Fruit fly (Drosophila melanogaster): ENCODE data around the gene Sik2.

Sik2 gene

DNA sequence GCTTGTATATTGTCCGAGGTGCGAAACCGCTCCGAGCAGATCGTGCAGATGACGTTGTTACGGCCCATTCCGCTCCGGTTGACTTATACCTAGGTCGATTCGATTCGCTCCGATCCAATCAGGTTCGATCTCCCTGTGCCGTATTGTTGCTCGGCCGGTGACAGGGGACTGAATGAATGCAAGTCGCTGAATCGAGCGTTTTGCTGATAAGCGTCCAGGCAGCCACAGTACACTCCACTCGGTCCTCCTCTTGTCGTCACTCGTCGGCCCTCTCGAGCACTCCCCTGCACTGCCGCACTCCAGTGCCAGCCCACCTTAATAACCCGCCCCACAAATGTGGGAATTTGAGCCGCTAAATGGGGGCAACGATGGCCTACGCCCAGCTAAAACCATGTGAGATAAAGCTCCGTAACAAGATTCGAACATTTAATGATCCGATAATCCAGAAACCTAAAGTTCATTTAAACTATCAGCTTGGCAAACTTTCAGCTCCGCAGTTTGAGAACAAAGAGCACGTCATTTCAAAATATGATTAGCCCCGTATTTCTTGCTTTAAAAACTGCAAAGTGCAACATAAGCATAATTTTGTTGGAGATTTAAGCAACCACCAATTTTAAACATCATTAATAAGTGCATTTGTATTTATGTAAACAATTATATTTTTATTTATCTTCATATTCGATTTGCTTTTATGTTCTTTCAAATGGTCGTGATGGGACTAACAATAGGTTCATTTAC, 17.9 kb downstream of the Sik2 start, which contains the start of gene CG4325:
CG4325 (minus strand) TSS at position 159 of the 738 bp plus-strand sequence.
- no peak for TF ChIP-seq CG17801 (GFP tag; optimal IDR thresholded peaks at IDR 0.05; ENCODE audit: partially characterized antibody)

DNA sequence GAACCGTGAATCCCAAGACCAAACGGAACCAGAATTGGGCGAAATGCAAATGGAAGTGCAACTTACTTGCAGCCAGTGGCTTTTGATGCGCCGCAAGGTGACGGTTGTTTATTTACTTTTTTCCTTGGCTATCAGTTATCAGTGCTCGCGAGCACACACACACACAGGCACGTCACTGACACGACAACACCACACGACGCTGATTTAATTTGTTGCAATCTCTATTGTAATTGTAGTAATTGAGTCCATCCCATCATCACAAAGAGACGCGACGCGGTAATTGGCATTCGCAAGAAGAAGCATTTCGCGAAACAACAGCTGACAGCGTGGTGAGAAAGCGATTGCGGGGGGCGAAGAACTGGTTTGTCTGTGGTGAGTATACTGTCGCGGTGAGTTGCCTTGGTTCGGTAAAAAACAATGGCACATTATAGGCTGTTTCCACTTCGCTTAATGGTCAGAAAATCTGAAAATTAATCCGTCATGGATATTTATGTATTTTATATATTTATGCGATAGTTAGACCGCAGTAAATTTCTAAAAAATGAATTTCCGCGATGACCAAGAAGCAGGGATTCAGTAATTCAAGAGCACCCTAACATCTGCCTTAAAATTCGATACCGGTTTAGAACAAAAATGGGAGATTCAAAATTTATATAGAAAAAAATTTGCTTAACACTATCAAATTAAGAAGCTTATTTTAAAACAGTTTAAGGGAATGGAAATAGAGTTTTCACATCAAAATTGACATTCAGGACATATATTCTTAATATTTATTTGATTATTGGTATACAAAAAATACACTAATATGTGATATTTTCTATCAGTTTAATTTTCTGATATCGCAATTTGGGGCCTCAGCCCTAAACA, 19.5 kb downstream of the Sik2 start, which contains the start of the genes Actn and usp:
Actn (minus strand) TSS at position 331 of the 867 bp plus-strand sequence.
usp (minus strand) TSS at position 331 of the 867 bp plus-strand sequence.
- TF ChIP-seq CG17801 (GFP tag; optimal IDR thresholded peaks at IDR 0.05; ENCODE audit: partially characterized antibody) = peak; percentile 5

DNA sequence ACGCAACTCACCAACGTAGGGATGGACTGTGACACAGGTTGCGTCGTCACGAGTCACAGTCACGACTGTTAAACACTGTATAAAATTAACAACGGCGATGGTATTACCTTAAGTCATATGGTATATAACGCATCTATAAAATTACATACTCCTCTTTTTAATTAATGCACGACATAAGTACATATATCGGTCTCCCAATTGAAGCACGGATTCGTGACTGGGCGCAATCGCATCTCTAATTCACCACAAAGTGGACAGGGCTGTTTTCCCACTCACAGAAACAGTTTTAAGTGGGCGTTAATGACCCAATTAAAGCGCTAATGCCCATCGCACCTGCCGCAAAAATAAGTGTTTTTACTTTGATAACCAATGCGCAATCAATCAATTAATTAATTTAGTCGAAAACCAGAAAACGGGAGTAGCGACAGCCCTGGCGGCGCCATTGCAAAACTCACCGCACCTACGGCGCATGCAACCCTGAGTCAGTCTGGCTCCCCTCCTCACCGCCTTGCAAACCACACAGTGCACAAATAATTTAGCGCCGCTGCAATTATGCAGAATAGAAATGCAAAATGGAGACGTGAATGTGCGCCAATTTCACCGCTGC, 20.3 kb downstream of the Sik2 start, which contains the start of gene CG4313:
CG4313 (plus strand) TSS at position 557 of the 607 bp plus-strand sequence.
- TF ChIP-seq CG17801 (GFP tag; optimal IDR thresholded peaks at IDR 0.05; ENCODE audit: partially characterized antibody) = peak; percentile 70

DNA sequence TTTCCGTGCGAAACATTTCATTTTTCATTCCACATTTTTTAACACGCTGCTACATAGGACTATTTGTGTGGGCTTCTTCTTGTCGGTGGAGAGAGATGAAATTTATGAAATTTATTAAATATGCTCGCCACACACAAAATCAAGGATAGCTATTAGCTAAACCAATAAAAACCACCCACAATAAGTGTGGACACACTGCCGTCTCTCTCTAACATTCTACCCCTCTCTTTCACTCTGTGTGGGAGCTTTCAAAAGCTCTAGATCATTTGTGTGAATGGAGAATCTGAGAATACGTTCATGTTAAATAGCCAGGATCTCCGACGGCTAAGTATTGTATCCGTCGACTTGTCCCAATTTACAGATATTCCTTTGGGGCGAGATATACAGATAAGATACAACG, 24.1 kb downstream of the Sik2 start:
- TF ChIP-seq CG17801 (GFP tag; optimal IDR thresholded peaks at IDR 0.05; ENCODE audit: partially characterized antibody) = no peak

DNA sequence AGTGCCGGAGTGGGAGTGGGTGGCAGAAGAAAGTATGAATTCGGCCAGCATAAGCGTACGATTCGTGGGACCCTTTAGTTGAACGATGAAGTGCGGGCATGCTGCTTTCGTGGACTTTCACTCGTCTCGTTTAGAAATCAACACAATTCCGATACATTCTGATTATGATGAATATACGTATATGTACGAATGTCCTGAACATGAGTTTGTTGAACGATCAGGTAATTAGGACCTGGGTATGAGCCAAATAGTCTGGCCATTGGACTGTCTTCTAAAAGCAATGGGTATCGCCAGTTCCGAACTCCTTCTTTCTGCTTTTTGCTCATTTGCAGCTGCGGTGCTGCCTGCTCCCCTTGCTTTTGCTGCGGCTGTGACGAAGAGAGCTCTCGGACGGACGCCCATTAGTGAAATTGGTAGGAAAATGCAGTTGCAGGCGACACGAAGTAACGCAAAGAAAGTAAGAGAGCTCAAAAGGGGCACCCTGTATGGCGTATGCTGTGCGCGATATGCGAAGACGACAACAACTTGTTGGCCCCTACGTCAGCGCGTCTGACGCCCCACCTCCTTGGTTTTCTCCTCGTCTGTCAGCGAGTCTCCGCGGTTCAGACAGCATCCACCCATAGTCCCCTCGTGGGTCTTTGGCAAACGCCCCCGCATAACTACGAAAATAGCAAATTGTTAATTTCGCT, 24.8 kb downstream of the Sik2 start:
- TF ChIP-seq CG17801 (GFP tag; optimal IDR thresholded peaks at IDR 0.05; ENCODE audit: partially characterized antibody) = no peak

DNA sequence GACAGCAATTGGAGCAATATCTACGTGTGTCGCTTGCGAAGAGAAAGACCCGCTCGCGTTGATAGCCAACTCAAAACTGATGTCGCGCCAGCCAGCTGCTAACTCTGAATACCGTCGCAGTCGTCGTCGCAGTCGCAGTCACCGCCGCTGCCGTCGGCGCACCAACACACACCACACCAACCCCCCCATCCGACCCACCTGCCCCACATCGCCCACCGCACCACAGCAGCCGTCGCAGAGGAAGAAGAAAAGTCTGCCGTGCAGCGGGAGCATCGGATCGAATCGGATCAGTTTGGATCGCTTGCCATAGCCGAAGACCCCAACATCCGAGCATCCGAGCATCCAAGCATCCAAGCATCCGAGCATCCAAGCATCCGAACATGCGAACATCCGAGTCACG, 25.3 kb downstream of the Sik2 start:
- no peak for TF ChIP-seq CG17801 (GFP tag; optimal IDR thresholded peaks at IDR 0.05; ENCODE audit: partially characterized antibody)

DNA sequence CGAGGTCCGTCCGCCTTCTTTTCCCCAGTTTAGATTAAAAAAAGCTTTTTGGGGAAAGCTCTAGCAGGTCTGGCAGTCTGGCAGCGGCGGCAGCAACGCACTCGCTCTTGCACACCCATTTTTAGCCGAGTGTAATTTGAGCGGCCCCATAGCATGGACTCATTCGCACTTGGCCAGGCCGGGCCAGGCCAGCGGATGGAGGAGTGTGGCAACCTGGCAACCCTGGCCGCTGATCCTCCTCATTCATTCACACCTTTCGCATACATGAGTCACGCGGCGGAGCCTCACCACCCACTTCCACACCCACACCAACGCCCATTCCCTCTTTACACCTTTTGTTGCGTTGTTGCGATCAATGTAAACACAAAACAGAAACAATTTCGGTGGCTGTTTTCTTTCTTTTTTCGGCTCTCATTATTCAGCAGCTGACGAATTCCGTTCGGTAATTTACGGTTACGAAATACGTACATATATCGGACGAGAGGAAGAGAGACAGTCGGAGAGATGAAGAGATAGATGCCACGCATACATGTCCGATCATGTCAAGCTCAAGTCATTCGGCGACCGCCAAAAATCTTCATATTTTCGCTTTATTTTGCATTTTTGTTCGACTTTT, 28.8 kb downstream of the Sik2 start:
- TF ChIP-seq CG17801 (GFP tag; optimal IDR thresholded peaks at IDR 0.05; ENCODE audit: partially characterized antibody) = peak; percentile 9

DNA sequence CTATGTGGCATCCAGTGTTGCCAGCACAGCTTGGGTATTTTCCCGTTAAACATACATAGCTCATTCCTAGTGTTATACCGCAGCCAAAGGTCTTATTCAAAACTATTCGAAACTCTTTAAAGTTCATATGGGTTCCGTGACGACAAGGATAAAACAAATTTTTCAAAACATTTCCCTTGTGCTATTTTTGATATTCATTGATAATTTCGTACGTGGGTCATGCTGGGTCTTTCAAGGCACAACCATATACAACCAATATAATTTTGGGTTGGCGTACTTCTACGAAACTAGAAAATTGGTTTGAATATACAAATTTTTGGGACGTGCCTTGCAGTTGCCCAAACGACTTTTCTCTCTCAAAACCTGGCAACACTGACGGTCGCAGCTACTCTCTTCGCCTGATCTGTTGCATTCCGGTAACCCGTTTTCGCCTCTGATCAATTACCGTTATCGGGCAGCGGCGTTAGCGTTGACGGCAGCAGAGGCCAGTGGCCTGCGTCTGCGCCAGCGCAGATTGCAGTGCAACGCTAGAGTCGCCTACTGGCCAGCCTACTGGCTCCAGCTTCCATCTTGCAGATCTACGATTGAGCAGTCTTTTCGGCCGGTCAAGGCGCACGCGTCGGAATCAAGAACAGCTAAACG, 29.4 kb downstream of the Sik2 start:
- TF ChIP-seq CG17801 (GFP tag; optimal IDR thresholded peaks at IDR 0.05; ENCODE audit: partially characterized antibody) = no peak

DNA sequence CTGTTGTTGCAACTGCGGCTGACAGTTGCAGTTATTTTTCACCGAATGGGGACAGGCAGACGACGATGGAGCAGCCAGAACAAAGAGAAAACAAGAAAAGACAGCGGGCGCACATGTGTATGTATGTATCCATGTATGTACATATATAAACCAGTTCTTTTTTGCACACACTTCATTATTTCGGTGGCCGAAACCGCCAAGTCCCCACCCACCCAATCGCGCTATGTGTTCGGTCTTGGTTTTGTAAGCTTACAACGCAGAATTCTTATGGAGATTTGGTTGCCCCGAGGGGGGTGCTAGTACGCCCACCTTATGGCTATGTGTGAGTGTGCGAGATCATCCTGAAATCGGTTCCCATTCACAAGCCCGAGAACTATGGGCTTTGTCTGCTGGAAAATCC, 30.4 kb downstream of the Sik2 start:
- peak; percentile 6 for TF ChIP-seq CG17801 (GFP tag; optimal IDR thresholded peaks at IDR 0.05; ENCODE audit: partially characterized antibody)

DNA sequence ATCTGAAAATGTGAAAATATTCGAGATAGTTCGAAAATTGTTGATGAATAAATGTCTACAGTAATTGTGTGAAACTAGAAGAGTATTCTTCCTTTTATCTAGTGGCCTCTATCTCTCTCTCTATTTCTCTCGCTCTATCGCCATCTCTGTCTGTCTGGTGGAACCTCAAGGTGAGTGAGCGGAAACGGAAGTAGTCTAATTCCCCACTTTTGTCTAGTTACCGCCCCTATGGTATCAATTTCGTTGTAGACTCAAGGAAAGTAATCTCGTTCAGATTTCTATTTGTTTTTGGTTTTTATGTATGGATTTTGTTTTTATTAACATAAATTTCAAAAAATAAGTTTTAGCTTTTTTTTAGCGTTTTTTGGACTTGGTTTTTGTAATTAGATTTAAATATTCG, 36.9 kb downstream of the Sik2 start:
- no peak for TF ChIP-seq CG17801 (GFP tag; optimal IDR thresholded peaks at IDR 0.05; ENCODE audit: partially characterized antibody)

DNA sequence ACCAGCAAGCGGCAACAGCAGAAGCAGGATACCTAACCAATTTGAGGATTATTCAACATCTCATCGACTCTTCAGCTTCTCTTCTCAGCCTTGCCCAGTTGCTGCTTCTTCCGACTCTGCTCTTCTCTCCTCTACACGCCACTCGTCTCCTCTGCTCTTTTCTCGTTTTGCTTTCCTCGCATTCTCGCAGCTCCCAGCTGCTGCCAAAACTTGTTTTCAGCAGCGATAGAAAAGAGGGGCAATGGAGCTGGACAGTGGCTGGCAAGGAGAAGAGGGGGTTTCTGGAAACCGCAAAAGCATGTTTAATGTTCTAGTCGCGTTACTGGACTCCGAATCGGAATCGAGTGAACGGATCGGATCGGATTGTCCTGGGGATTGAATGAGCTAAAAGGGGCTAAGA, 48.4 kb downstream of the Sik2 start:
- TF ChIP-seq CG17801 (GFP tag; optimal IDR thresholded peaks at IDR 0.05; ENCODE audit: partially characterized antibody) = no peak

DNA sequence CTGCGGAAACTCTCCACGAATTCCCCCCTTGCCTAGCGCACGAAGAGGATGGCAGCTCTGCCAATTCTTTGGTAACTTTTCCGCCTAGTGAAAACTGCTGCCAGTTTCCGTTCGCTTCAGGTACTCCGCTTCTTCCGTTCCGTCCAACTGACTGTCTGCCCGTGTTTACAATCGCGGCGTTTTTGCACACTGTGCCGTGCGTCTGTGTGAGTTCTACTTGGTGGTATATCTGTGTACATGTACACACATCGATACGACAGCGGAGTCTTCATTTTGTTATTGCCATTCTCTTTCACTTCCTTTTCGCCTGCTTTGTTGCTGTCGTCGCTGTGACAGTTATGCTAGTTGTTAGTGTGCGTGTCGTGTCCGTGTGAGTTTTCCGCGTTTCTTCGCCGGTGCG, 48.9 kb downstream of the Sik2 start:
- TF ChIP-seq CG17801 (GFP tag; optimal IDR thresholded peaks at IDR 0.05; ENCODE audit: partially characterized antibody) = peak; percentile 56

DNA sequence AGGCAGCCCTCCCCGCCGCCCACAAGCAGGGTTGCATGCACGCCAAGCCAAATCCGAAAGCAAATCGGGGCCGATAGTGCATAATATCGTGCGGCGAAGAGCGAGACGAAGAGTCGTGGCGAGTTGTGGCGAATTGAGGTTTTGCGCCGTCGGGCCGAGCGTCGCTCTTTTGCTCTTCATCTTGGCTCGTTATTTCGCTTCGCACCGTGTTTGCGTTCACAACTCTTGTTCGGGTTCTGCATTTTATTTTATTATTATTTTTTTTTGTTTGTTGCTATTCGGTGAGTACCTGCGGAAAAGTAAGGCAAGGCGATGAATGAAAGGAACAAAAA, 49.6 kb downstream of the Sik2 start:
- TF ChIP-seq CG17801 (GFP tag; optimal IDR thresholded peaks at IDR 0.05; ENCODE audit: partially characterized antibody) = peak; percentile 12

Data from ovary, adult (tissue).